Worm (Caenorhabditis elegans) whole organism, L3 larva: ENCODE data around the gene atf-2.
A peak's percentile ranks its signal among the peaks of the same experiment; 100 is the strongest.

Experiments
- R02D3.7 ChIP-seq: fragments of 150-350 bp; optimal IDR thresholded peaks from 2 replicates; lab custom pipeline; 2014; ENCODE audit warnings: missing biosample characterization, missing genetic modification characterization
- ZK546.5 ChIP-seq: sonication (generic microtip); optimal IDR thresholded peaks from 2 replicates; lab custom pipeline; 2017; ENCODE audit warnings: missing biosample characterization, missing genetic modification characterization
- aly-2 ChIP-seq: fragments of 150-350 bp; optimal IDR thresholded peaks from 2 replicates; lab custom pipeline; 2014; ENCODE audit warnings: missing biosample characterization, missing genetic modification characterization
- ama-1 ChIP-seq: fragments of 150-350 bp; optimal IDR thresholded peaks from 2 replicates; lab custom pipeline; 2018
- ceh-16 ChIP-seq: sonication (generic microtip); optimal IDR thresholded peaks from 2 replicates; lab custom pipeline; 2017; ENCODE audit warnings: missing biosample characterization, missing genetic modification characterization
- ceh-28 ChIP-seq: fragments of 150-350 bp; optimal IDR thresholded peaks from 2 replicates; lab custom pipeline; 2014; ENCODE audit warnings: missing biosample characterization, missing genetic modification reagents, missing genetic modification characterization
- ceh-82 ChIP-seq: fragments of 150-350 bp; optimal IDR thresholded peaks from 2 replicates; lab custom pipeline; 2014; ENCODE audit warnings: missing biosample characterization, missing genetic modification characterization
- ceh-9 ChIP-seq: sonication (generic microtip); optimal IDR thresholded peaks from 2 replicates; lab custom pipeline; 2018; ENCODE audit warnings: missing biosample characterization, missing genetic modification characterization
- daf-12 ChIP-seq: fragments of 150-350 bp; optimal IDR thresholded peaks from 2 replicates; lab custom pipeline; 2014; ENCODE audit warnings: missing biosample characterization, missing genetic modification reagents, missing genetic modification characterization
- egl-27 ChIP-seq: sonication (generic microtip); optimal IDR thresholded peaks from 4 replicates; lab custom pipeline; 2017; ENCODE audit warnings: missing biosample characterization, missing genetic modification reagents, missing genetic modification characterization
- egl-5 ChIP-seq: fragments of 150-350 bp; optimal IDR thresholded peaks from 2 replicates; lab custom pipeline; 2017; ENCODE audit warnings: missing biosample characterization, missing genetic modification reagents, missing genetic modification characterization, inconsistent platforms
- elt-1 ChIP-seq: fragments of 150-350 bp; optimal IDR thresholded peaks from 2 replicates; lab custom pipeline; 2014; ENCODE audit warnings: missing biosample characterization, missing genetic modification characterization
- elt-2 ChIP-seq: sonication (generic microtip); optimal IDR thresholded peaks from 2 replicates; lab custom pipeline; 2016; ENCODE audit warnings: missing genetic modification reagents, mild to moderate bottlenecking, missing genetic modification characterization, missing compliant biosample characterization
- elt-3 ChIP-seq, 3 experiments: fragments of 150-350 bp in 1 of 3; sonication (generic microtip) in 2 of 3; optimal IDR thresholded peaks; 2 replicates in 2 of 3; 4 replicates in 1 of 3; lab custom pipeline; 2014 to 2017; ENCODE audit warnings: missing biosample characterization in 3 of 3, missing genetic modification characterization in 3 of 3
- eor-1 ChIP-seq, 2 experiments: fragments of 150-350 bp; optimal IDR thresholded peaks; 2 replicates each; lab custom pipeline; 2014 to 2018; ENCODE audit warnings: missing biosample characterization in 2 of 2, missing genetic modification characterization in 2 of 2
- fkh-10 ChIP-seq: sonication (generic microtip); optimal IDR thresholded peaks from 2 replicates; lab custom pipeline; 2017; ENCODE audit warnings: missing biosample characterization, missing genetic modification reagents, missing genetic modification characterization
- fkh-2 ChIP-seq: fragments of 150-350 bp; optimal IDR thresholded peaks from 2 replicates; lab custom pipeline; 2014; ENCODE audit warnings: missing biosample characterization, missing genetic modification reagents, missing genetic modification characterization
- fos-1 ChIP-seq: fragments of 150-350 bp; optimal IDR thresholded peaks from 2 replicates; lab custom pipeline; 2014; ENCODE audit warnings: missing biosample characterization, missing genetic modification characterization
- hmg-11 ChIP-seq: sonication (generic microtip); optimal IDR thresholded peaks from 2 replicates; lab custom pipeline; 2016; ENCODE audit warnings: missing genetic modification characterization, missing compliant biosample characterization
- jun-1 ChIP-seq: fragments of 150-350 bp; optimal IDR thresholded peaks from 2 replicates; lab custom pipeline; 2014; ENCODE audit warnings: missing biosample characterization, missing genetic modification reagents, missing genetic modification characterization
- lin-15B ChIP-seq: fragments of 150-350 bp; optimal IDR thresholded peaks from 2 replicates; lab custom pipeline; 2014; ENCODE audit warnings: missing biosample characterization, missing genetic modification characterization
- lin-39 ChIP-seq: fragments of 150-350 bp; optimal IDR thresholded peaks from 2 replicates; lab custom pipeline; 2018; ENCODE audit warnings: missing biosample characterization, missing genetic modification reagents, missing genetic modification characterization
- lsy-12 ChIP-seq: sonication (generic microtip); optimal IDR thresholded peaks from 2 replicates; lab custom pipeline; 2016; ENCODE audit warnings: mild to moderate bottlenecking, missing genetic modification characterization, missing compliant biosample characterization
- mdl-1 ChIP-seq: fragments of 150-350 bp; optimal IDR thresholded peaks from 2 replicates; lab custom pipeline; 2014; ENCODE audit warnings: missing biosample characterization, missing genetic modification characterization
- mml-1 ChIP-seq: fragments of 150-350 bp; sonication (generic microtip); optimal IDR thresholded peaks from 3 replicates; lab custom pipeline; 2014; ENCODE audit warnings: missing biosample characterization, missing genetic modification characterization
- nfya-1 ChIP-seq: sonication (generic microtip); optimal IDR thresholded peaks from 2 replicates; lab custom pipeline; 2017; ENCODE audit warnings: missing genetic modification characterization, mild to moderate bottlenecking, missing compliant biosample characterization, antibody characterized with exemption, moderate library complexity; ENCODE audit not compliant: insufficient read depth
- nhr-11 ChIP-seq: fragments of 150-350 bp; optimal IDR thresholded peaks from 2 replicates; lab custom pipeline; 2014; ENCODE audit warnings: missing biosample characterization, missing genetic modification characterization
- nhr-12 ChIP-seq: fragments of 150-350 bp; optimal IDR thresholded peaks from 2 replicates; lab custom pipeline; 2014; ENCODE audit warnings: missing biosample characterization, missing genetic modification characterization
- nhr-23 ChIP-seq: fragments of 150-350 bp; optimal IDR thresholded peaks from 2 replicates; lab custom pipeline; 2014; ENCODE audit warnings: missing biosample characterization, missing genetic modification reagents, missing genetic modification characterization
- nhr-237 ChIP-seq: fragments of 150-350 bp; optimal IDR thresholded peaks from 2 replicates; lab custom pipeline; 2014; ENCODE audit warnings: missing biosample characterization, missing genetic modification characterization
- nhr-25 ChIP-seq: sonication (generic microtip); optimal IDR thresholded peaks from 2 replicates; lab custom pipeline; 2017; ENCODE audit warnings: missing biosample characterization, missing genetic modification characterization
- nhr-28 ChIP-seq: fragments of 150-350 bp; optimal IDR thresholded peaks from 2 replicates; lab custom pipeline; 2014; ENCODE audit warnings: missing biosample characterization, missing genetic modification characterization
- nhr-43 ChIP-seq: sonication (generic microtip); optimal IDR thresholded peaks from 2 replicates; lab custom pipeline; 2016; ENCODE audit warnings: mild to moderate bottlenecking, missing genetic modification characterization, missing compliant biosample characterization; ENCODE audit not compliant: poor library complexity, severe bottlenecking
- nhr-67 ChIP-seq: fragments of 150-350 bp; optimal IDR thresholded peaks from 2 replicates; lab custom pipeline; 2014; ENCODE audit warnings: missing biosample characterization, missing genetic modification characterization
- nhr-76 ChIP-seq: fragments of 150-350 bp; sonication (generic microtip); optimal IDR thresholded peaks from 5 replicates; lab custom pipeline; 2014; ENCODE audit warnings: missing biosample characterization, missing genetic modification characterization
- nhr-77 ChIP-seq: fragments of 150-350 bp; optimal IDR thresholded peaks from 2 replicates; lab custom pipeline; 2014; ENCODE audit warnings: missing biosample characterization, missing genetic modification characterization
- pha-4 ChIP-seq: fragments of 150-350 bp; optimal IDR thresholded peaks from 2 replicates; lab custom pipeline; 2014; ENCODE audit warnings: missing biosample characterization, missing genetic modification reagents, missing genetic modification characterization
- pqm-1 ChIP-seq: fragments of 150-350 bp; optimal IDR thresholded peaks from 2 replicates; lab custom pipeline; 2017; ENCODE audit warnings: missing biosample characterization, missing genetic modification characterization, inconsistent platforms
- sea-2 ChIP-seq: fragments of 150-350 bp; sonication (generic microtip); optimal IDR thresholded peaks from 4 replicates; lab custom pipeline; 2014; ENCODE audit warnings: missing biosample characterization, missing genetic modification reagents, missing genetic modification characterization
- skn-1 ChIP-seq: fragments of 150-350 bp; optimal IDR thresholded peaks from 2 replicates; lab custom pipeline; 2014; ENCODE audit warnings: missing biosample characterization, missing genetic modification characterization
- snpc-4 ChIP-seq: fragments of 150-350 bp; optimal IDR thresholded peaks from 2 replicates; lab custom pipeline; 2014; ENCODE audit warnings: missing biosample characterization, missing genetic modification characterization
- tbx-2 ChIP-seq: sonication (generic microtip); optimal IDR thresholded peaks from 2 replicates; lab custom pipeline; 2016; ENCODE audit warnings: mild to moderate bottlenecking, missing genetic modification characterization, missing compliant biosample characterization
- unc-39 ChIP-seq: sonication (generic microtip); optimal IDR thresholded peaks from 4 replicates; lab custom pipeline; 2017; ENCODE audit warnings: missing biosample characterization, missing genetic modification characterization
- unc-62 ChIP-seq: fragments of 150-350 bp; sonication (generic microtip); optimal IDR thresholded peaks from 4 replicates; lab custom pipeline; 2014; ENCODE audit warnings: missing biosample characterization, missing genetic modification reagents, missing genetic modification characterization
- zag-1 ChIP-seq: fragments of 150-350 bp; optimal IDR thresholded peaks from 2 replicates; lab custom pipeline; 2014; ENCODE audit warnings: missing biosample characterization, missing genetic modification characterization
- ztf-11 ChIP-seq: fragments of 150-350 bp; optimal IDR thresholded peaks from 2 replicates; lab custom pipeline; 2014; ENCODE audit warnings: missing biosample characterization, missing genetic modification characterization
- ztf-4 ChIP-seq: fragments of 150-350 bp; optimal IDR thresholded peaks from 2 replicates; lab custom pipeline; 2014; ENCODE audit warnings: missing biosample characterization, missing genetic modification characterization

atf-2 gene

DNA sequence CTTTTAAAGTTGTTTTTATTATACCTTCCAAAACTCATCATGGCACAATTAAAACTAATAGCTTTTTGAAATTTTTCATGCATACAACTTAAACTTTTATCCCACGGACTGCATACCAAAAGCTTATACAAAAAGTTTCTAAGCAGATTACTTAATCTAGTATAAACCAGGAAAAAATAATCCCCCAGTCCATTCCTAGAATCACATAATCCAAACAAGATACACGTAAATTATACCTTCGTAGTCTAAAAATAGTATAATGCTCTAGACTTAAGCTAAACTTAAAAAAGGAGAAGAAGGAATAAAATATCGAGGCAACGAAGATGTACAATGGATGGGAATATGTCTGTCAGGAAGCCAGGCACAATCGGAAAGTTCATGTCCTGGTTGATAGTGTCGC is 43.4 kb downstream of the atf-2 start:
- TF ChIP-seq elt-1 (tag; lab: Kevin White, UChicago): no peak
- no peak for TF ChIP-seq skn-1 (tag; lab: Kevin White, UChicago)
- no peak for TF ChIP-seq ztf-4 (tag; lab: Kevin White, UChicago)
- no peak for TF ChIP-seq ZK546.5
- no peak for TF ChIP-seq tbx-2 (tag; lab: Kevin White, UChicago)
- TF ChIP-seq pqm-1: no peak

DNA sequence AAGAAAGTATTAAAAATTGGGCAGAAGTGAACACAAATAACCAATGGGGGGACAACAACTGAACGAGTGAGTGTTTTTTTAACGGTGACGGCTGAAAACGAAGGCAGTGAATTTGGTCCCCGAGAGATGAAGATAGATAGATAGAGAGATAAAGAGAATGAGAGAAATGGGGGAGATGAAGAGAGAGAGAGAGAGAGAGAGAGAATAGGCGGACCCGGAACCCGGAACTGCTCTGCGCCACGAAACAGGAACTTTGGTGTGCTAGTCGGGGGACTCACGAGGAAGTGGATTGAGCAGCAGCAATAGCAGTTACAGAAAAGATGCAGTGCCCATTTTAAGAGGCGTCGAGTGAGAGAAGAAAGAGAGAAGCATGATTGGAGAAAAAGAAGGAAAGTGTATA is 44.6 kb downstream of the atf-2 start:
- TF ChIP-seq jun-1 (tag; lab: Kevin White, UChicago): no peak
- TF ChIP-seq fkh-10 (GFP tag; lab: Kevin White, UChicago): peak; percentile 89
- no peak for TF ChIP-seq elt-3 (tag; optimal IDR thresholded peaks at IDR 0.05; lab: Kevin White, UChicago)
- no peak for TF ChIP-seq zag-1 (tag; lab: Kevin White, UChicago)
- TF ChIP-seq ceh-16 (tag; lab: Kevin White, UChicago): no peak
- no peak for TF ChIP-seq nhr-77 (tag; lab: Kevin White, UChicago)
- peak; percentile 35 for TF ChIP-seq R02D3.7 (tag; lab: Kevin White, UChicago)
- TF ChIP-seq mml-1: no peak
- TF ChIP-seq lin-39 (tag; lab: Kevin White, UChicago): peak; percentile 84
- no peak for TF ChIP-seq sea-2
- TF ChIP-seq ztf-4 (tag; lab: Kevin White, UChicago): no peak
- peak; percentile 80 for TF ChIP-seq nfya-1 (tag; lab: Kevin White, UChicago)
- TF ChIP-seq skn-1 (tag; lab: Kevin White, UChicago): no peak
- TF ChIP-seq nhr-25: no peak
- no peak for TF ChIP-seq lsy-12 (tag; lab: Kevin White, UChicago)
- TF ChIP-seq unc-62 (GFP tag; lab: Kevin White, UChicago): peak; percentile 38
- no peak for TF ChIP-seq ceh-82 (tag; lab: Kevin White, UChicago)
- TF ChIP-seq pqm-1: no peak
- no peak for TF ChIP-seq elt-1 (tag; lab: Kevin White, UChicago)
- TF ChIP-seq egl-5: peak; percentile 78
- no peak for TF ChIP-seq aly-2 (tag; lab: Kevin White, UChicago)
- peak; percentile 50 for TF ChIP-seq mdl-1 (tag; lab: Kevin White, UChicago)
- no peak for TF ChIP-seq fos-1
- TF ChIP-seq unc-39 (tag; lab: Kevin White, UChicago): no peak
- TF ChIP-seq tbx-2 (tag; lab: Kevin White, UChicago): peak; percentile 91
- no peak for TF ChIP-seq eor-1 (tag; optimal IDR thresholded peaks at IDR 0.05; lab: Kevin White, UChicago)
- TF ChIP-seq ama-1 (lab: Kevin White, UChicago): no peak
- TF ChIP-seq snpc-4 (tag; lab: Kevin White, UChicago): peak; percentile 14
- TF ChIP-seq nhr-43 (tag; lab: Kevin White, UChicago): no peak
- no peak for TF ChIP-seq nhr-28 (tag; lab: Kevin White, UChicago)
- no peak for TF ChIP-seq nhr-23
- peak; percentile 56 for TF ChIP-seq hmg-11 (tag; lab: Kevin White, UChicago)
- TF ChIP-seq ceh-28 (tag; lab: Kevin White, UChicago): no peak
- no peak for TF ChIP-seq nhr-12 (tag; lab: Kevin White, UChicago)
- peak; percentile 28 for TF ChIP-seq nhr-11
- no peak for TF ChIP-seq nhr-76 (tag; lab: Kevin White, UChicago)
- no peak for TF ChIP-seq ztf-11
- no peak for TF ChIP-seq egl-27 (tag; lab: Kevin White, UChicago)
- no peak for TF ChIP-seq fkh-2 (tag; lab: Kevin White, UChicago)
- no peak for TF ChIP-seq nhr-237 (tag; lab: Kevin White, UChicago)
- TF ChIP-seq elt-2: no peak
- no peak for TF ChIP-seq ceh-9 (tag; lab: Kevin White, UChicago)
- TF ChIP-seq ZK546.5: no peak
- no peak for TF ChIP-seq nhr-67 (tag; lab: Kevin White, UChicago)
- peak; percentile 12 for TF ChIP-seq lin-15B (tag; lab: Kevin White, UChicago)
- TF ChIP-seq daf-12 (tag; lab: Kevin White, UChicago): no peak
- TF ChIP-seq pha-4 (tag; lab: Kevin White, UChicago): no peak
